In genomic region chr3R:13686371-13687211, dm6 we compare ENCODE assay signal across 1 fruit fly cellular context.
TF ChIP-seq lines count a peak whose summit lies in the region.

omd (minus strand) TSS chr3R:13687210.

TF ChIP-seq in whole organism, embryonic, 481 proteins besides CTCF, POLR2A, EP300 and RAD21 (continued from another document and continues in another):
- TF ChIP-seq CG15601 (tag; optimal IDR thresholded peaks at IDR 0.05; lab: Kevin White, UChicago) (no peak), CG17612 (GFP tag; IDR thresholded peaks at IDR 0.05; lab: Robert Waterston, UW) (peak; percentile 45; the same call in 1 of the 2 replicates), zfh1 (GFP tag; IDR thresholded peaks at IDR 0.05; lab: Robert Waterston, UW) (peak; percentile 33; the same call in 1 of the 3 replicates), chn (GFP tag; optimal IDR thresholded peaks at IDR 0.05; lab: Kevin White, UChicago) (peak; percentile 43), chm (GFP tag; IDR thresholded peaks at IDR 0.05; lab: Robert Waterston, UW) (peak; percentile 52; the same call in 1 of the 2 replicates), tna (GFP tag; IDR thresholded peaks at IDR 0.05; lab: Robert Waterston, UW; ENCODE audit: partially characterized antibody) (no peak), dimm (GFP tag; IDR thresholded peaks at IDR 0.05; lab: Robert Waterston, UW) (no peak), HLHmδ (GFP tag; optimal IDR thresholded peaks at IDR 0.05; lab: Kevin White, UChicago) (peak; percentile 30), Awh (GFP tag; IDR thresholded peaks at IDR 0.05; lab: Robert Waterston, UW) (peak; percentile 61; the same call in 1 of the 2 replicates), Dref (GFP tag; IDR thresholded peaks at IDR 0.05; lab: Robert Waterston, UW) (no peak), CG14860 (GFP tag; IDR thresholded peaks at IDR 0.05; lab: Robert Waterston, UW; ENCODE audit: partially characterized antibody) (no peak), CG6813 (GFP tag; optimal IDR thresholded peaks at IDR 0.05; lab: Kevin White, UChicago) (peak; percentile 85), Atf6 (GFP tag; IDR thresholded peaks at IDR 0.05; lab: Robert Waterston, UW) (peak; percentile 80), CG32772 (GFP tag; IDR thresholded peaks at IDR 0.05; lab: Robert Waterston, UW) (peak; percentile 21; the same call in 1 of the 2 replicates), z (GFP tag; IDR thresholded peaks at IDR 0.05; lab: Robert Waterston, UW) (0 out of 3 replicates have a peak, but pooled peaks have one; percentile 24), ken (GFP tag; IDR thresholded peaks at IDR 0.05; lab: Robert Waterston, UW) (peak; percentile 52; the same call in 1 of the 3 replicates), CG3995 (GFP tag; optimal IDR thresholded peaks at IDR 0.05; lab: Kevin White, UChicago) (no peak), Antp (GFP tag; optimal IDR thresholded peaks at IDR 0.05; lab: Kevin White, UChicago) (peak; percentile 26), pb (GFP tag; optimal IDR thresholded peaks at IDR 0.05; lab: Kevin White, UChicago) (peak; percentile 21), CG12769 (tag; optimal IDR thresholded peaks at IDR 0.05; lab: Kevin White, UChicago) (no peak), CG18476 (GFP tag; optimal IDR thresholded peaks at IDR 0.05; lab: Kevin White, UChicago) (peak; percentile 5), mam (GFP tag; optimal IDR thresholded peaks at IDR 0.05; lab: Kevin White, UChicago) (no peak), ap (GFP tag; IDR thresholded peaks at IDR 0.05; lab: Robert Waterston, UW) (peak; percentile 61), CG8290 (GFP tag; optimal IDR thresholded peaks at IDR 0.05; lab: Kevin White, UChicago) (no peak), CG8290 (tag; optimal IDR thresholded peaks at IDR 0.05; lab: Kevin White, UChicago) (peak in 1 of 2 experiments; percentile 51), HmgZ (tag; optimal IDR thresholded peaks at IDR 0.05; lab: Kevin White, UChicago) (peak; percentile 71), zen2 (GFP tag; IDR thresholded peaks at IDR 0.05; lab: Robert Waterston, UW; ENCODE audit: partially characterized antibody) (no peak), ewg (GFP tag; optimal IDR thresholded peaks at IDR 0.05; lab: Kevin White, UChicago) (peak; percentile 28), Sox102F (GFP tag; optimal IDR thresholded peaks at IDR 0.05; lab: Kevin White, UChicago) (peak; percentile 19), CG15514 (GFP tag; optimal IDR thresholded peaks at IDR 0.05; lab: Kevin White, UChicago) (no peak), al (GFP tag; IDR thresholded peaks at IDR 0.05; lab: Robert Waterston, UW) (peak; percentile 26; the same call in 1 of the 2 replicates), CG1832 (GFP tag; optimal IDR thresholded peaks at IDR 0.05; lab: Kevin White, UChicago) (no peak), CG31388 (GFP tag; optimal IDR thresholded peaks at IDR 0.05; lab: Kevin White, UChicago) (no peak), CG10366 (GFP tag; IDR thresholded peaks at IDR 0.05; lab: Robert Waterston, UW) (peak; percentile 47), crol (GFP tag; IDR thresholded peaks at IDR 0.05; lab: Robert Waterston, UW) (peak; percentile 75), Mes4 (GFP tag; optimal IDR thresholded peaks at IDR 0.05; lab: Kevin White, UChicago) (peak; percentile 45), da (GFP tag; optimal IDR thresholded peaks at IDR 0.05; lab: Kevin White, UChicago) (no peak), CG6765 (GFP tag; optimal IDR thresholded peaks at IDR 0.05; lab: Kevin White, UChicago) (peak; percentile 64), psq (GFP tag; optimal IDR thresholded peaks at IDR 0.05; lab: Kevin White, UChicago) (peak; percentile 61), CG12299 (tag; optimal IDR thresholded peaks at IDR 0.05; lab: Kevin White, UChicago) (peak; percentile 42), Chrac-16 (GFP tag; optimal IDR thresholded peaks at IDR 0.05; lab: Kevin White, UChicago) (peak; percentile 23), pnt (GFP tag; optimal IDR thresholded peaks at IDR 0.05; lab: Kevin White, UChicago) (peak; percentile 51), CG12391 (tag; optimal IDR thresholded peaks at IDR 0.05; lab: Kevin White, UChicago) (peak; percentile 37), dati (GFP tag; IDR thresholded peaks at IDR 0.05; lab: Robert Waterston, UW) (peak; percentile 43; the same call in 1 of the 2 replicates), ase (GFP tag; IDR thresholded peaks at IDR 0.05; lab: Robert Waterston, UW) (0 out of 3 replicates have a peak, but pooled peaks have one; percentile 12), sr (GFP tag; IDR thresholded peaks at IDR 0.05; lab: Robert Waterston, UW) (no peak; the same call in 2 of the 3 replicates), ERR (GFP tag; optimal IDR thresholded peaks at IDR 0.05; lab: Kevin White, UChicago) (peak; percentile 24), zfh2 (GFP tag; optimal IDR thresholded peaks at IDR 0.05; lab: Kevin White, UChicago) (peak; percentile 10), B-H2 (GFP tag; optimal IDR thresholded peaks at IDR 0.05; lab: Kevin White, UChicago) (peak; percentile 34), Meics (GFP tag; optimal IDR thresholded peaks at IDR 0.05; lab: Kevin White, UChicago) (peak; percentile 66), fru (optimal IDR thresholded peaks at IDR 0.05; lab: Kevin White, UChicago) (no peak), sim (GFP tag; IDR thresholded peaks at IDR 0.05; lab: Robert Waterston, UW) (no peak), CG9932 (GFP tag; IDR thresholded peaks at IDR 0.05; lab: Robert Waterston, UW) (peak; percentile 52), CG13296 (GFP tag; optimal IDR thresholded peaks at IDR 0.05; lab: Kevin White, UChicago) (peak; percentile 75), CG1529 (GFP tag; optimal IDR thresholded peaks at IDR 0.05; lab: Kevin White, UChicago) (peak; percentile 60), HLH4C (GFP tag; IDR thresholded peaks at IDR 0.05; lab: Robert Waterston, UW; ENCODE audit: partially characterized antibody) (no peak), ssp (GFP tag; IDR thresholded peaks at IDR 0.05; lab: Robert Waterston, UW) (peak; percentile 18; the same call in 1 of the 2 replicates), ind (GFP tag; optimal IDR thresholded peaks at IDR 0.05; lab: Kevin White, UChicago) (no peak), sens-2 (GFP tag; IDR thresholded peaks at IDR 0.05; lab: Robert Waterston, UW) (0 out of 2 replicates have a peak, but pooled peaks have one; percentile 30), CG3281 (GFP tag; optimal IDR thresholded peaks at IDR 0.05; lab: Kevin White, UChicago) (peak; percentile 73), prd (optimal IDR thresholded peaks at IDR 0.05; lab: Kevin White, UChicago) (no peak), prd (GFP tag; IDR thresholded peaks at IDR 0.05; lab: Robert Waterston, UW) (peak; percentile 44; the same call in 1 of the 3 replicates), CG4282 (GFP tag; optimal IDR thresholded peaks at IDR 0.05; lab: Kevin White, UChicago) (no peak), CG6683 (GFP tag; optimal IDR thresholded peaks at IDR 0.05; lab: Kevin White, UChicago) (peak; percentile 74), CG14965 (GFP tag; optimal IDR thresholded peaks at IDR 0.05; lab: Kevin White, UChicago; ENCODE audit: borderline replicate concordance) (peak; percentile 52), CG14441 (GFP tag; IDR thresholded peaks at IDR 0.05; lab: Robert Waterston, UW) (peak; percentile 59; the same call in 1 of the 2 replicates), eyg (GFP tag; optimal IDR thresholded peaks at IDR 0.05; lab: Kevin White, UChicago) (peak; percentile 69), kay (GFP tag; optimal IDR thresholded peaks at IDR 0.05; lab: Kevin White, UChicago) (peak; percentile 79), Ada2b (GFP tag; IDR thresholded peaks at IDR 0.05; lab: Robert Waterston, UW) (peak; percentile 27; the same call in 1 of the 2 replicates), Gsc (GFP tag; IDR thresholded peaks at IDR 0.05; lab: Robert Waterston, UW) (no peak), CG6272 (GFP tag; IDR thresholded peaks at IDR 0.05; lab: Robert Waterston, UW) (no peak), cad (GFP tag; optimal IDR thresholded peaks at IDR 0.05; lab: Kevin White, UChicago) (no peak), NFAT (GFP tag; IDR thresholded peaks at IDR 0.05; lab: Robert Waterston, UW) (peak; percentile 37), Dip2 (GFP tag; IDR thresholded peaks at IDR 0.05; lab: Robert Waterston, UW) (no peak), pita (GFP tag; optimal IDR thresholded peaks at IDR 0.05; lab: Kevin White, UChicago) (no peak), CG43689 (GFP tag; IDR thresholded peaks at IDR 0.05; lab: Robert Waterston, UW) (no peak), mirr (GFP tag; optimal IDR thresholded peaks at IDR 0.05; lab: Kevin White, UChicago) (peak; percentile 82), CG6175 (GFP tag; IDR thresholded peaks at IDR 0.05; lab: Robert Waterston, UW) (no peak), CG8765 (GFP tag; IDR thresholded peaks at IDR 0.05; lab: Robert Waterston, UW) (no peak), CG3847 (GFP tag; IDR thresholded peaks at IDR 0.05; lab: Robert Waterston, UW) (0 out of 2 replicates have a peak, but pooled peaks have one; percentile 15), mld (GFP tag; IDR thresholded peaks at IDR 0.05; lab: Robert Waterston, UW; ENCODE audit: partially characterized antibody) (no peak), ems (GFP tag; optimal IDR thresholded peaks at IDR 0.05; lab: Kevin White, UChicago) (peak; percentile 26), CG32532 (GFP tag; IDR thresholded peaks at IDR 0.05; lab: Robert Waterston, UW) (peak; percentile 43), CG4360 (GFP tag; IDR thresholded peaks at IDR 0.05; lab: Robert Waterston, UW) (peak; percentile 62), CG13424 (tag; optimal IDR thresholded peaks at IDR 0.05; lab: Kevin White, UChicago) (peak; percentile 55), CG7963 (GFP tag; IDR thresholded peaks at IDR 0.05; lab: Robert Waterston, UW; ENCODE audit: partially characterized antibody) (no peak), Six4 (GFP tag; optimal IDR thresholded peaks at IDR 0.05; lab: Kevin White, UChicago) (no peak), CG4730 (GFP tag; IDR thresholded peaks at IDR 0.05; lab: Robert Waterston, UW) (no peak), Hmr (GFP tag; optimal IDR thresholded peaks at IDR 0.05; lab: Kevin White, UChicago) (peak; percentile 83), tgo (GFP tag; IDR thresholded peaks at IDR 0.05; lab: Robert Waterston, UW) (peak; percentile 43; the same call in 2 of the 3 replicates), Taf1 (GFP tag; IDR thresholded peaks at IDR 0.05; lab: Robert Waterston, UW) (peak; percentile 54), CoRest (tag; optimal IDR thresholded peaks at IDR 0.05; lab: Kevin White, UChicago) (no peak), CG11247 (GFP tag; IDR thresholded peaks at IDR 0.05; lab: Robert Waterston, UW) (peak; percentile 74), hth (optimal IDR thresholded peaks at IDR 0.05; lab: Kevin White, UChicago) (no peak), Hr51 (GFP tag; optimal IDR thresholded peaks at IDR 0.05; lab: Kevin White, UChicago) (peak in 1 of 2 experiments; percentile 69), Trl (optimal IDR thresholded peaks at IDR 0.05; lab: Kevin White, UChicago) (peak in 1 of 2 experiments; percentile 50), Trl (GFP tag; optimal IDR thresholded peaks at IDR 0.05; lab: Kevin White, UChicago) (peak; percentile 76), NC2β (GFP tag; optimal IDR thresholded peaks at IDR 0.05; lab: Kevin White, UChicago) (peak; percentile 64), BtbVII (GFP tag; optimal IDR thresholded peaks at IDR 0.05; lab: Kevin White, UChicago) (peak; percentile 95), schlank (tag; optimal IDR thresholded peaks at IDR 0.05; lab: Kevin White, UChicago) (peak; percentile 58), Mrtf (GFP tag; IDR thresholded peaks at IDR 0.05; lab: Robert Waterston, UW) (0 out of 3 replicates have a peak, but pooled peaks have one; percentile 7), Drgx (GFP tag; IDR thresholded peaks at IDR 0.05; lab: Robert Waterston, UW) (0 out of 2 replicates have a peak, but pooled peaks have one; percentile 12), CG10321 (GFP tag; IDR thresholded peaks at IDR 0.05; lab: Robert Waterston, UW) (no peak), repo (GFP tag; optimal IDR thresholded peaks at IDR 0.05; lab: Kevin White, UChicago) (peak; percentile 25), gro (GFP tag; optimal IDR thresholded peaks at IDR 0.05; lab: Kevin White, UChicago) (no peak), run (tag; optimal IDR thresholded peaks at IDR 0.05; lab: Kevin White, UChicago) (no peak), CG10462 (GFP tag; optimal IDR thresholded peaks at IDR 0.05; lab: Kevin White, UChicago) (peak; percentile 31), pros (GFP tag; optimal IDR thresholded peaks at IDR 0.05; lab: Kevin White, UChicago) (no peak), Lim3 (GFP tag; IDR thresholded peaks at IDR 0.05; lab: Robert Waterston, UW) (no peak), luna (GFP tag; optimal IDR thresholded peaks at IDR 0.05; lab: Kevin White, UChicago) (no peak), trem (tag; optimal IDR thresholded peaks at IDR 0.05; lab: Kevin White, UChicago) (peak; percentile 11), CG10267 (tag; optimal IDR thresholded peaks at IDR 0.05; lab: Kevin White, UChicago) (peak; percentile 2), slp2 (GFP tag; optimal IDR thresholded peaks at IDR 0.05; lab: Kevin White, UChicago) (no peak), CG2202 (tag; optimal IDR thresholded peaks at IDR 0.05; lab: Kevin White, UChicago) (peak; percentile 69), CG17568 (GFP tag; optimal IDR thresholded peaks at IDR 0.05; lab: Kevin White, UChicago) (no peak), CG4854 (GFP tag; optimal IDR thresholded peaks at IDR 0.05; lab: Kevin White, UChicago) (peak; percentile 38), CG34376 (GFP tag; optimal IDR thresholded peaks at IDR 0.05; lab: Kevin White, UChicago) (peak; percentile 96), toy (GFP tag; IDR thresholded peaks at IDR 0.05; lab: Robert Waterston, UW) (no peak), Oli (tag; optimal IDR thresholded peaks at IDR 0.05; lab: Kevin White, UChicago) (no peak), Hr78 (GFP tag; optimal IDR thresholded peaks at IDR 0.05; lab: Kevin White, UChicago) (no peak), wor (GFP tag; IDR thresholded peaks at IDR 0.05; lab: Robert Waterston, UW) (no peak), Blimp-1 (GFP tag; optimal IDR thresholded peaks at IDR 0.05; lab: Kevin White, UChicago) (no peak), Ptx1 (GFP tag; IDR thresholded peaks at IDR 0.05; lab: Robert Waterston, UW) (peak; percentile 45; the same call in 1 of the 2 replicates), tap (tag; optimal IDR thresholded peaks at IDR 0.05; lab: Kevin White, UChicago) (no peak), CG4820 (GFP tag; optimal IDR thresholded peaks at IDR 0.05; lab: Kevin White, UChicago) (peak; percentile 23), aop (GFP tag; IDR thresholded peaks at IDR 0.05; lab: Robert Waterston, UW) (no peak), CG11504 (tag; optimal IDR thresholded peaks at IDR 0.05; lab: Kevin White, UChicago) (no peak), CG14667 (GFP tag; IDR thresholded peaks at IDR 0.05; lab: Robert Waterston, UW) (no peak), stc (GFP tag; IDR thresholded peaks at IDR 0.05; lab: Robert Waterston, UW) (no peak), nmo (GFP tag; optimal IDR thresholded peaks at IDR 0.05; lab: Kevin White, UChicago) (peak; percentile 8)
